Fruit fly (Drosophila melanogaster): Measurements from ENCODE around the gene knrl.

Gene knrl

DNA sequence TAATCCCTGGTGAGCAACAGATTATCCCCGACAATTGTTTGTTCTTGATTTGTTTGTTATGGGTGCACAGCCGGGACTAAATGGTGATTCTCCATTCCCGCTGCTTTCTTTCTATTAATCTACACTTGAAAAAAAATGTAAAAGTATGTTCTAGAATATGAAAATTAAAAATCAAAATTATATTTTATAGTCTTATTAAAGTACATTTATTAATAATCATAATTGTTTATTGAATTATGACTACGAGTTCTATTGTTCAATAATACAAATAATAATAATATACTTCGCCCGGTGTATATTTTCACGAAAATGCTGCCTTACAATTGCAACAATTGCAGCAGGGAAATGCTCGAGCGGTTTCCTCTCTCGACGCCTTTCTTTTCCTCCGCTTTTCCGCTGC is 3.1 kb upstream of the knrl start (continued):
- no peak for TF ChIP-seq NFAT (GFP tag; IDR thresholded peaks at IDR 0.05)
- TF ChIP-seq CG30403 (GFP tag; optimal IDR thresholded peaks at IDR 0.05): no peak
- no peak for TF ChIP-seq Mrtf (GFP tag; IDR thresholded peaks at IDR 0.05)
- peak; percentile 67 for TF ChIP-seq CG9727 (GFP tag; optimal IDR thresholded peaks at IDR 0.05)
- TF ChIP-seq bab2 (GFP tag; optimal IDR thresholded peaks at IDR 0.05): no peak
- TF ChIP-seq CG4360 (GFP tag; IDR thresholded peaks at IDR 0.05): no peak
- no peak for TF ChIP-seq sisA (GFP tag; IDR thresholded peaks at IDR 0.05)
- TF ChIP-seq twi (tag; optimal IDR thresholded peaks at IDR 0.05): peak; percentile 22
- TF ChIP-seq CG10267 (tag; optimal IDR thresholded peaks at IDR 0.05): peak; percentile 25
- no peak for TF ChIP-seq CG17912 (GFP tag; optimal IDR thresholded peaks at IDR 0.05)
- TF ChIP-seq CG3281 (GFP tag; optimal IDR thresholded peaks at IDR 0.05): no peak
- TF ChIP-seq Oaz (GFP tag; IDR thresholded peaks at IDR 0.05): no peak
- no peak for TF ChIP-seq CG4328 (GFP tag; optimal IDR thresholded peaks at IDR 0.05)
- no peak for TF ChIP-seq corto (GFP tag; optimal IDR thresholded peaks at IDR 0.05)
- no peak for TF ChIP-seq croc (GFP tag; conservative IDR thresholded peaks at IDR 0.05)
- no peak for TF ChIP-seq CTCF (GFP tag; optimal IDR thresholded peaks at IDR 0.05)
- TF ChIP-seq aop (GFP tag; IDR thresholded peaks at IDR 0.05): no peak
- TF ChIP-seq jumu (GFP tag; optimal IDR thresholded peaks at IDR 0.05): no peak
- TF ChIP-seq stwl (tag; optimal IDR thresholded peaks at IDR 0.05): no peak
- TF ChIP-seq peb (GFP tag; IDR thresholded peaks at IDR 0.05): no peak
- no peak for TF ChIP-seq Neu2 (GFP tag; optimal IDR thresholded peaks at IDR 0.05; ENCODE audit: borderline replicate concordance)
- TF ChIP-seq Hr3 (GFP tag; optimal IDR thresholded peaks at IDR 0.05): no peak
- TF ChIP-seq CG16815 (GFP tag; optimal IDR thresholded peaks at IDR 0.05): no peak
- TF ChIP-seq disco-r (GFP tag; optimal IDR thresholded peaks at IDR 0.05): no peak
- TF ChIP-seq CG3407 (GFP tag; optimal IDR thresholded peaks at IDR 0.05): no peak
- TF ChIP-seq CG8944 (GFP tag; optimal IDR thresholded peaks at IDR 0.05): no peak
- no peak for TF ChIP-seq Dp (GFP tag; optimal IDR thresholded peaks at IDR 0.05)
- TF ChIP-seq zf30C (GFP tag; optimal IDR thresholded peaks at IDR 0.05): peak; percentile 43
- TF ChIP-seq bsh (GFP tag; optimal IDR thresholded peaks at IDR 0.05): peak in 1 of 2 experiments; percentile 3
- peak; percentile 57 for TF ChIP-seq CG10979 (tag; optimal IDR thresholded peaks at IDR 0.05)
- no peak for TF ChIP-seq lilli (GFP tag; optimal IDR thresholded peaks at IDR 0.05)
- TF ChIP-seq cato (GFP tag; optimal IDR thresholded peaks at IDR 0.05; ENCODE audit: borderline replicate concordance): no peak
- TF ChIP-seq lola (GFP tag; optimal IDR thresholded peaks at IDR 0.05): peak in 1 of 3 experiments; percentile 42
- peak; percentile 44 for TF ChIP-seq CG2712 (tag; optimal IDR thresholded peaks at IDR 0.05)
- TF ChIP-seq chn (GFP tag; optimal IDR thresholded peaks at IDR 0.05): no peak
- TF ChIP-seq zen (tag; optimal IDR thresholded peaks at IDR 0.05): peak; percentile 96
- TF ChIP-seq Sry-δ (GFP tag; optimal IDR thresholded peaks at IDR 0.05): no peak
- no peak for TF ChIP-seq CG17359 (tag; optimal IDR thresholded peaks at IDR 0.05)
- TF ChIP-seq CG18476 (GFP tag; optimal IDR thresholded peaks at IDR 0.05): no peak
- TF ChIP-seq CG15479 (GFP tag; optimal IDR thresholded peaks at IDR 0.05): peak; percentile 99
- TF ChIP-seq HmgD (GFP tag; optimal IDR thresholded peaks at IDR 0.05): no peak
- no peak for TF ChIP-seq gce (GFP tag; IDR thresholded peaks at IDR 0.05)
- no peak for TF ChIP-seq CG12942 (GFP tag; optimal IDR thresholded peaks at IDR 0.05)
- no peak for TF ChIP-seq Dip3 (GFP tag; optimal IDR thresholded peaks at IDR 0.05)
- TF ChIP-seq CG4854 (GFP tag; optimal IDR thresholded peaks at IDR 0.05): no peak
- TF ChIP-seq CG13624 (GFP tag; optimal IDR thresholded peaks at IDR 0.05): no peak
- no peak for TF ChIP-seq Opbp (GFP tag; IDR thresholded peaks at IDR 0.05; ENCODE audit: partially characterized antibody)
- TF ChIP-seq dimm (GFP tag; IDR thresholded peaks at IDR 0.05): no peak
- TF ChIP-seq zfh1 (GFP tag; IDR thresholded peaks at IDR 0.05): no peak
- peak in 1 of 2 experiments; percentile 16 for TF ChIP-seq tll (GFP tag; optimal IDR thresholded peaks at IDR 0.05)
- peak; percentile 68 for TF ChIP-seq dmrt11E (tag; optimal IDR thresholded peaks at IDR 0.05)
- TF ChIP-seq sima (GFP tag; optimal IDR thresholded peaks at IDR 0.05): no peak

Data from whole organism, embryonic.